Worm (Caenorhabditis elegans) whole organism, L2 larva: ENCODE results near the gene shk-1.

Source experiments
- C34F6.9 ChIP-seq: fragments of 150-350 bp; optimal IDR thresholded peaks from 2 replicates; lab custom pipeline; 2014; ENCODE audit warnings: missing biosample characterization, missing genetic modification characterization
- F13H6.1 ChIP-seq: sonication (generic microtip); optimal IDR thresholded peaks from 2 replicates; lab custom pipeline; 2016; ENCODE audit warnings: missing genetic modification characterization, missing compliant biosample characterization
- R02D3.7 ChIP-seq: fragments of 150-350 bp; optimal IDR thresholded peaks from 2 replicates; lab custom pipeline; 2014; ENCODE audit warnings: missing biosample characterization, missing genetic modification characterization
- Y55F3AM.14 ChIP-seq: fragments of 200-800 bp; sonication (Bioruptor generic); optimal IDR thresholded peaks from 2 replicates; lab custom pipeline; 2018; ENCODE audit warnings: mild to moderate bottlenecking, missing genetic modification characterization, missing compliant biosample characterization
- alr-1 ChIP-seq: fragments of 150-350 bp; optimal IDR thresholded peaks from 2 replicates; lab custom pipeline; 2014; ENCODE audit warnings: missing biosample characterization, missing genetic modification characterization
- aly-2 ChIP-seq: fragments of 150-350 bp; optimal IDR thresholded peaks from 2 replicates; lab custom pipeline; 2014; ENCODE audit warnings: missing biosample characterization, missing genetic modification characterization
- ama-1 ChIP-seq: fragments of 150-350 bp; optimal IDR thresholded peaks from 2 replicates; lab custom pipeline; 2018; ENCODE audit warnings: inconsistent platforms
- ceh-16 ChIP-seq: fragments of 150-350 bp; optimal IDR thresholded peaks from 2 replicates; lab custom pipeline; 2014; ENCODE audit warnings: missing biosample characterization, missing genetic modification characterization
- ceh-82 ChIP-seq: fragments of 150-350 bp; optimal IDR thresholded peaks from 2 replicates; lab custom pipeline; 2014; ENCODE audit warnings: missing biosample characterization, missing genetic modification characterization
- crh-2 ChIP-seq: sonication (generic microtip); optimal IDR thresholded peaks from 2 replicates; lab custom pipeline; 2017; ENCODE audit warnings: missing biosample characterization, missing genetic modification characterization
- dmd-4 ChIP-seq: sonication (generic microtip); optimal IDR thresholded peaks from 2 replicates; lab custom pipeline; 2017; ENCODE audit warnings: missing biosample characterization, missing genetic modification characterization
- egl-27 ChIP-seq: sonication (generic microtip); optimal IDR thresholded peaks from 3 replicates; lab custom pipeline; 2017; ENCODE audit warnings: missing biosample characterization, missing genetic modification reagents, missing genetic modification characterization
- elt-1 ChIP-seq: fragments of 150-350 bp; optimal IDR thresholded peaks from 2 replicates; lab custom pipeline; 2014; ENCODE audit warnings: missing biosample characterization, missing genetic modification characterization
- fos-1 ChIP-seq: fragments of 150-350 bp; optimal IDR thresholded peaks from 2 replicates; lab custom pipeline; 2014; ENCODE audit warnings: missing biosample characterization, missing genetic modification characterization
- gmeb-1 ChIP-seq: fragments of 150-350 bp; optimal IDR thresholded peaks from 2 replicates; lab custom pipeline; 2014; ENCODE audit warnings: missing biosample characterization, missing genetic modification characterization
- lin-13 ChIP-seq: fragments of 150-350 bp; optimal IDR thresholded peaks from 2 replicates; lab custom pipeline; 2014; ENCODE audit warnings: missing biosample characterization, missing genetic modification reagents, missing genetic modification characterization
- lin-39 ChIP-seq: fragments of 150-350 bp; optimal IDR thresholded peaks from 2 replicates; lab custom pipeline; 2014; ENCODE audit warnings: missing biosample characterization, missing genetic modification reagents, missing genetic modification characterization
- lsy-2 ChIP-seq, 2 experiments: fragments of 150-350 bp in 1 of 2; sonication (generic microtip) in 1 of 2; optimal IDR thresholded peaks; 2 replicates each; lab custom pipeline; 2014 to 2017; ENCODE audit warnings: missing biosample characterization in 2 of 2, missing genetic modification characterization in 2 of 2
- mab-5 ChIP-seq: fragments of 150-350 bp; optimal IDR thresholded peaks from 2 replicates; lab custom pipeline; 2014; ENCODE audit warnings: missing biosample characterization, missing genetic modification characterization
- mdl-1 ChIP-seq, 2 experiments: fragments of 150-350 bp in 1 of 2; sonication (generic microtip) in 1 of 2; optimal IDR thresholded peaks; 2 replicates each; lab custom pipeline; 2017; ENCODE audit warnings: missing biosample characterization in 2 of 2, missing genetic modification characterization in 2 of 2
- nhr-10 ChIP-seq: sonication (generic microtip); optimal IDR thresholded peaks from 2 replicates; lab custom pipeline; 2017; ENCODE audit warnings: missing biosample characterization, missing genetic modification characterization
- nhr-11 ChIP-seq: fragments of 150-350 bp; optimal IDR thresholded peaks from 2 replicates; lab custom pipeline; 2014; ENCODE audit warnings: missing biosample characterization, missing genetic modification characterization
- nhr-129 ChIP-seq: fragments of 150-350 bp; optimal IDR thresholded peaks from 2 replicates; lab custom pipeline; 2014; ENCODE audit warnings: missing biosample characterization, missing genetic modification characterization
- nhr-21 ChIP-seq: fragments of 150-350 bp; optimal IDR thresholded peaks from 2 replicates; lab custom pipeline; 2014; ENCODE audit warnings: missing biosample characterization, missing genetic modification characterization
- nhr-23 ChIP-seq: fragments of 150-350 bp; optimal IDR thresholded peaks from 2 replicates; lab custom pipeline; 2014; ENCODE audit warnings: missing biosample characterization, missing genetic modification reagents, missing genetic modification characterization
- nhr-25 ChIP-seq: fragments of 150-350 bp; sonication (generic microtip); optimal IDR thresholded peaks from 3 replicates; lab custom pipeline; 2014; ENCODE audit warnings: missing biosample characterization, missing genetic modification characterization
- nhr-77 ChIP-seq: fragments of 150-350 bp; optimal IDR thresholded peaks from 2 replicates; lab custom pipeline; 2014; ENCODE audit warnings: missing biosample characterization, missing genetic modification characterization
- peb-1 ChIP-seq: fragments of 150-350 bp; optimal IDR thresholded peaks from 2 replicates; lab custom pipeline; 2014; ENCODE audit warnings: missing biosample characterization, missing genetic modification characterization
- sem-4 ChIP-seq: fragments of 150-350 bp; optimal IDR thresholded peaks from 2 replicates; lab custom pipeline; 2014; ENCODE audit warnings: missing biosample characterization, missing genetic modification reagents, missing genetic modification characterization
- skn-1 ChIP-seq: sonication (generic microtip); optimal IDR thresholded peaks from 2 replicates; lab custom pipeline; 2017; ENCODE audit warnings: missing biosample characterization, missing genetic modification characterization
- sma-3 ChIP-seq: sonication (generic microtip); optimal IDR thresholded peaks from 2 replicates; lab custom pipeline; 2016; ENCODE audit warnings: missing genetic modification reagents, missing genetic modification characterization, missing compliant biosample characterization
- sma-9 ChIP-seq, 2 experiments: fragments of 150-350 bp in 1 of 2; sonication (generic microtip) in 1 of 2; optimal IDR thresholded peaks; 2 replicates each; lab custom pipeline; 2014 to 2016; ENCODE audit warnings: missing genetic modification characterization in 2 of 2, mild to moderate bottlenecking in 1 of 2, missing biosample characterization in 1 of 2, missing compliant biosample characterization in 1 of 2, missing genetic modification reagents in 1 of 2, moderate library complexity in 1 of 2
- snpc-4 ChIP-seq: fragments of 150-350 bp; optimal IDR thresholded peaks from 2 replicates; lab custom pipeline; 2014; ENCODE audit warnings: missing biosample characterization, missing genetic modification characterization
- zag-1 ChIP-seq: fragments of 150-350 bp; optimal IDR thresholded peaks from 2 replicates; lab custom pipeline; 2014; ENCODE audit warnings: missing biosample characterization, missing genetic modification characterization
- ztf-1 ChIP-seq: fragments of 200-800 bp; sonication (Bioruptor generic); conservative IDR thresholded peaks from 2 replicates; pipeline ENCODE4 v1.3.6; 2022; ENCODE audit warnings: missing genetic modification characterization, missing compliant biosample characterization
- ztf-11 ChIP-seq: sonication (generic microtip); optimal IDR thresholded peaks from 2 replicates; lab custom pipeline; 2017; ENCODE audit warnings: missing biosample characterization, missing genetic modification characterization
- ztf-4 ChIP-seq: fragments of 150-350 bp; optimal IDR thresholded peaks from 2 replicates; lab custom pipeline; 2014; ENCODE audit warnings: missing biosample characterization, missing genetic modification characterization

shk-1 gene

DNA sequence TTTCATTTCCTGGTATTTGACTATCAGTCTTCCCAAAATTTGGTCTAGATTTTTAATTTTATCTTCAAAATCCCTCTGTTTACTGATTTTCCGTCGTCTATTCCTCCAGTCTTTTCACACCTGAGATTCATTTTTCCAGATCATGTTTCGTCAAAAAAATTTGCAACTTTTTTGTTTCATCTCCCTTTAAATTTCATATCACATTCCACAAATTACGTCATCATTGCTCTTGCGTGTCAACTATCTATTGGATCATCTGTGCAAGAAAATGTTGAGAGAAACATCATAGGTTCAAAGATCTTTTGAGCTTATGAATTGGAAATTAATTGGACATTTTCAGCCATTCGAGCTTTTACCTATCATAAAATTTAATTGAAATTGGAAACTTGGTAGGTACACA lies 1.4 kb downstream of the shk-1 start:
- TF ChIP-seq sma-9 (GFP tag; optimal IDR thresholded peaks at IDR 0.05; lab: Kevin White, UChicago) (peak; percentile 9), sma-9 (tag; optimal IDR thresholded peaks at IDR 0.05; lab: Kevin White, UChicago) (no peak), lin-39 (no peak), nhr-10 (tag; lab: Kevin White, UChicago) (no peak)

DNA sequence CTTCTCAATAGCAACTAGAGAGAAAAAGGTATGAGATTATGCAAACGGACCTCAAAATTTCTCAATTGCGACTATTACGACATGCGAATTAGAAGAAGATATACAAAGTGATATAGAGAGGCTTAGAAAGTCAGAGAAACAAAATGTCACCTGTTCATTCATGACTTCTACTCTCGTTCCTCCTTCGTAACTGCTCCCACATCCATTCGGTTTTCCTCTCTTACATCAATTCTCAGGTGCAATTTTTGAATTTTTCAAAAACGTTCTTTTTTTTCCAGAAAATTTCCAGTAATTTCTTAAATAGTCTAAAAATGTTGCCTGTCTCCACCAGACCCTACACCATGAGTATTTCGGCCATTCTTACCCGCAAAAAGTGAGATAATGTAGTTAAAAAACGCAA lies 6.7 kb downstream of the shk-1 start:
- TF ChIP-seq nhr-129 (tag; lab: Kevin White, UChicago) (no peak), mdl-1 (tag; optimal IDR thresholded peaks at IDR 0.05; lab: Kevin White, UChicago) (no peak)

- TF ChIP-seq nhr-21 (tag; lab: Kevin White, UChicago), result no peak
- peak; percentile 71 for TF ChIP-seq sma-9 (GFP tag; optimal IDR thresholded peaks at IDR 0.05; lab: Kevin White, UChicago)
- TF ChIP-seq sma-9 (tag; optimal IDR thresholded peaks at IDR 0.05; lab: Kevin White, UChicago), result no peak
- TF ChIP-seq peb-1 (tag; lab: Kevin White, UChicago), result no peak
- no peak for TF ChIP-seq dmd-4
- no peak for TF ChIP-seq nhr-10 (tag; lab: Kevin White, UChicago)
- TF ChIP-seq alr-1 (tag; lab: Kevin White, UChicago), result no peak
- TF ChIP-seq aly-2 (tag; lab: Kevin White, UChicago), result no peak
- TF ChIP-seq zag-1 (tag; lab: Kevin White, UChicago), result no peak
- no peak for TF ChIP-seq lin-13
- no peak for TF ChIP-seq egl-27 (tag; lab: Kevin White, UChicago)
- peak; percentile 63 for TF ChIP-seq gmeb-1 (tag; lab: Kevin White, UChicago)
- peak; percentile 50 for TF ChIP-seq sma-3 (GFP tag; lab: Kevin White, UChicago)
- TF ChIP-seq Y55F3AM.14, result no peak
- no peak for TF ChIP-seq nhr-23 (tag; lab: Kevin White, UChicago)
- TF ChIP-seq ceh-16 (tag; lab: Kevin White, UChicago), result no peak
- peak; percentile 45 to 76 for TF ChIP-seq lsy-2 (tag; optimal IDR thresholded peaks at IDR 0.05; lab: Kevin White, UChicago)
- TF ChIP-seq sem-4 (tag; lab: Kevin White, UChicago), result peak; percentile 1
- TF ChIP-seq mab-5, result no peak
- TF ChIP-seq nhr-129 (tag; lab: Kevin White, UChicago), result peak; percentile 29
- TF ChIP-seq ztf-1 (GFP tag; lab: Robert Waterston, UW), result no peak
- TF ChIP-seq R02D3.7 (tag; lab: Kevin White, UChicago), result no peak
- peak; percentile 23 for TF ChIP-seq nhr-25
- no peak for TF ChIP-seq ama-1 (lab: Kevin White, UChicago)
- peak; percentile 81 for TF ChIP-seq crh-2 (tag; lab: Kevin White, UChicago)
- peak; percentile 75 for TF ChIP-seq fos-1 (tag; lab: Kevin White, UChicago)
- TF ChIP-seq C34F6.9 (tag; lab: Kevin White, UChicago), result peak; percentile 53
- TF ChIP-seq nhr-11, result no peak
- TF ChIP-seq ztf-4, result no peak
- TF ChIP-seq elt-1 (tag; lab: Kevin White, UChicago), result no peak
- TF ChIP-seq F13H6.1 (tag; lab: Kevin White, UChicago), result peak; percentile 63
These were observed 11.9 kb downstream of the shk-1 start, which contains the start of gene aqp-10 for ce11 chrII:9769797-9770520. Gene aqp-10, minus strand, starts transcription at chrII:9769847.

DNA sequence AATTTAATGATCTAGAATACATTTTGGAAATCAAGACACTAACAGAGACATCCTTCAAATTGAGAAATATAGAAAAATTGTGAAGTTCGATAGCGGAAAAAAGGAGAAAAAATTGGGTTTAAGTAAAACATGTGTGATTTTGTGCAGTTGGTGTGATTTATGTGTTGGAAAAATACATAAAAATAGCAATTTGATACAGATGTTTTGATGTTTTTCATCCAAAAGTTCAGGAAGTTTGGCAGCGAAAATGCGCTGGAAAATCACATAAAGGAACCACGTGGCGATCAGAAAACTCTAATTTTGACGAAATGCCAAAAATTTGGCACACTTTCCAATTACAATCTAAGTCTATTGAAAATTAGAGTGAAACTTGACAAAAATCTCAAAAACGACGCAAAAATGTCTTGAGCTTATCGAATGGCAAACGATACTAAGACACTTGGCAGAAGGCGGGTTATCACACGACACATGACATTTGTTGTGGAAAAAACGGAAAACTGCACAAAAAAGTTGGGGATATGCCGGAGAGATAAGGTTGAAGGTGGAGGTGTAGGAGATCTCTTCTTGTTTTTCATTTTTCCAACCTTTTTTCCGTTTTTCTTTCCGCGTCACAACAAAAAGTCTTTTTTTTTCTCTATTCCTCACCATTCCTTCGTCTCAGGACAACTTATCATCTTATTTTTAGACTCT lies 16.0 kb downstream of the shk-1 start, which contains the start of gene ZK1321.4:
Gene ZK1321.4, minus strand, starts transcription at position 51 of the 690 bp plus-strand sequence.
- no peak for TF ChIP-seq nhr-11
- no peak for TF ChIP-seq snpc-4
- peak; percentile 31 for TF ChIP-seq nhr-129 (tag; lab: Kevin White, UChicago)
- TF ChIP-seq lin-13, result no peak
- TF ChIP-seq nhr-77 (tag; lab: Kevin White, UChicago), result no peak
- TF ChIP-seq sem-4 (tag; lab: Kevin White, UChicago), result no peak
- TF ChIP-seq Y55F3AM.14, result no peak
- TF ChIP-seq skn-1 (tag; lab: Kevin White, UChicago), result no peak
- no peak for TF ChIP-seq ceh-82 (tag; lab: Kevin White, UChicago)
- TF ChIP-seq sma-9 (GFP tag; optimal IDR thresholded peaks at IDR 0.05; lab: Kevin White, UChicago), result peak; percentile 1
- no peak for TF ChIP-seq sma-9 (tag; optimal IDR thresholded peaks at IDR 0.05; lab: Kevin White, UChicago)
- no peak for TF ChIP-seq ztf-11 (tag; lab: Kevin White, UChicago)
